Worm (Caenorhabditis elegans): ENCODE data around the gene mltn-10.
"Not testable (repeated sequence)": the region's sequence is repeated elsewhere in the genome, so short reads cannot be mapped to it uniquely, and the experiment has no call there.

mltn-10 gene

DNA sequence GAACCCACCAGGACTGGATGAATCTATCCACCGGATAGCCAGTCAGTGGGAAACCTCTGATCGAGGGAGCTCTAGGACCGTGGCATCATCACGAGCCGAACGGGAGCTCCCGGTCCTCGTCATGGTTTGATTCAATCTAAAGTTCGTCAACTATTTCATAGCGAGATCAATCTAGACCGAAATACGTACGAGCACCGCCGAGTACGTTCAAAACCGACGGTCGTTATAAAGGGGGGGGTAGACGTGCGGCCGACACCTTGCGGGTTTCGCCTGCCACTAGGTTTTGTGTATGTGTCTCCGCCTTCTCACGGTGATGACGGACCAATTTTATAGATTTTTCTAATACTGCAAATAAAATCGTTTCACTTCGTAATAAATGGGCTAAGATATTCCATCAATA lies 13.0 kb downstream of the mltn-10 start:
- peak; percentile 50; the same call in 1 of the 2 replicates for TF ChIP-seq dox-1 (GFP tag; IDR thresholded peaks at IDR 0.05)
- peak; percentile 45 for TF ChIP-seq rcor-1 (GFP tag; IDR thresholded peaks at IDR 0.05)
- peak; percentile 77 for TF ChIP-seq snpc-1.1 (tag; optimal IDR thresholded peaks at IDR 0.05; ENCODE audit: insufficient read depth)
- not testable (repeated sequence) for TF ChIP-seq snpc-4 (GFP tag; optimal IDR thresholded peaks at IDR 0.05)
- TF ChIP-seq snpc-4 (tag; optimal IDR thresholded peaks at IDR 0.05) = peak in 3 of 4 experiments; percentile 61 to 95 (median 94)
- peak; percentile 64 for TF ChIP-seq tbp1 (GFP tag; optimal IDR thresholded peaks at IDR 0.05)
- 0 out of 2 replicates have a peak, but pooled peaks have one; percentile 26 for TF ChIP-seq mcd-1 (GFP tag; IDR thresholded peaks at IDR 0.05)
- TF ChIP-seq madf-6 (GFP tag; IDR thresholded peaks at IDR 0.05) = peak; percentile 53; the same call in 1 of the 2 replicates
- peak; percentile 81 for TF ChIP-seq hmg-1.2 (GFP tag; IDR thresholded peaks at IDR 0.05)
- TF ChIP-seq D2030.7 (GFP tag; IDR thresholded peaks at IDR 0.05) = peak; percentile 40; the same call in 1 of the 2 replicates
- TF ChIP-seq rpc-1 (optimal IDR thresholded peaks at IDR 0.05) = peak; percentile 33
- peak; percentile 56 for TF ChIP-seq rpc-1 (tag; optimal IDR thresholded peaks at IDR 0.05)
- TF ChIP-seq nfyb-1 (GFP tag; IDR thresholded peaks at IDR 0.05) = peak; percentile 64
- 0 out of 2 replicates have a peak, but pooled peaks have one; percentile 19 for TF ChIP-seq zfh-2 (GFP tag; conservative IDR thresholded peaks at IDR 0.05)

DNA sequence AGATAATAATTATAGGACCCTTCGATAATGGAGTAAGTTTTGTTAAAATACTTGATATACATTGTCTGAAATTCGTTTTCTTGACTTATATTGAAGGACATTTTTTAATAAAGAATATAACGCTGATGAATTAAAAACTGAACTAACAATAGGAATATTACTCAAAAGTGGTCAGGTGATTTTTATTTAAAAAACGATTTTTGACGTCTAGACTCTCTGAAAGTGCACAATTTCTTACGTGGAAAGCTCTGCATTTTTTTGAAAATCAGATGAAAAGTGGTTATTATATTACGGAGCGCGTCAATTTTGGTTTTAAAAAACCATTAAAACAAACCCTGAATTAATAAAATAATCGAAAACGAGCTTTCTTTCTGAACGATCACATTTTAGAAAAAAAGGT lies 13.9 kb downstream of the mltn-10 start, which contains the start of gene sre-13:
Gene sre-13 (minus strand): TSS at position 101 of the 400 bp plus-strand sequence.
- TF ChIP-seq tbx-9 (tag; optimal IDR thresholded peaks at IDR 0.05; ENCODE audit: borderline replicate concordance) = no peak
- no peak for TF ChIP-seq bed-1 (GFP tag; IDR thresholded peaks at IDR 0.05)
- TF ChIP-seq ama-1 (optimal IDR thresholded peaks at IDR 0.05) = no peak
- TF ChIP-seq ama-1 (GFP tag; optimal IDR thresholded peaks at IDR 0.05) = no peak

DNA sequence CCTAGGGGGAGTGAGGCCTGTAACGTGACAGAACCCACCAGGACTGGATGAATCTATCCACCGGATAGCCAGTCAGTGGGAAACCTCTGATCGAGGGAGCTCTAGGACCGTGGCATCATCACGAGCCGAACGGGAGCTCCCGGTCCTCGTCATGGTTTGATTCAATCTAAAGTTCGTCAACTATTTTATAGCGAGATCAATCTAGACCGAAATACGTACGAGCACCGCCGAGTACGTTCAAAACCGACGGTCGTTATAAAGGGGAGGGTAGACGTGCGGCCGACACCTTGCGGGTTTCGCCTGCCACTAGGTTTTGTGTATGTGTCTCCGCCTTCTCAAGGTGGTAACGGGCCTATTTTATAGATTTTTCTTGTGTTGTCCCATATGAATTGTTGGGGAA lies 18.5 kb downstream of the mltn-10 start:
- TF ChIP-seq hmg-1.2 (GFP tag; IDR thresholded peaks at IDR 0.05) (peak; percentile 69), D2030.7 (GFP tag; IDR thresholded peaks at IDR 0.05) (peak; percentile 64), snpc-1.1 (tag; optimal IDR thresholded peaks at IDR 0.05; ENCODE audit: insufficient read depth) (peak; percentile 76), tbp1 (GFP tag; optimal IDR thresholded peaks at IDR 0.05) (peak; percentile 51), snpc-4 (GFP tag; optimal IDR thresholded peaks at IDR 0.05) (peak; percentile 52), snpc-4 (tag; optimal IDR thresholded peaks at IDR 0.05) (peak; percentile 55 to 94 (median 76)), lin-26 (GFP tag; IDR thresholded peaks at IDR 0.05) (peak; percentile 52; the same call in 1 of the 2 replicates), mcd-1 (GFP tag; IDR thresholded peaks at IDR 0.05) (peak; percentile 30; the same call in 1 of the 2 replicates), B0261.1 (tag; optimal IDR thresholded peaks at IDR 0.05) (peak; percentile 29), rpc-1 (optimal IDR thresholded peaks at IDR 0.05) (peak; percentile 24), rpc-1 (tag; optimal IDR thresholded peaks at IDR 0.05) (peak; percentile 64)

ce11 chrII:14643983-14644382 lies 21.1 kb downstream of the mltn-10 start, which contains the start of gene atgp-2:
TSS of gene atgp-2 (minus strand) at chrII:14644083.
- TF ChIP-seq ceh-58 (GFP tag; IDR thresholded peaks at IDR 0.05) (no peak), ztf-26 (tag; optimal IDR thresholded peaks at IDR 0.05) (no peak), nhr-80 (tag; optimal IDR thresholded peaks at IDR 0.05) (no peak), K11D2.4 (GFP tag; IDR thresholded peaks at IDR 0.05) (no peak), D2030.7 (GFP tag; IDR thresholded peaks at IDR 0.05) (no peak), F10E7.11 (tag; optimal IDR thresholded peaks at IDR 0.05) (no peak), hlh-12 (tag; optimal IDR thresholded peaks at IDR 0.05) (no peak), F39B2.1 (GFP tag; IDR thresholded peaks at IDR 0.05) (no peak), efl-1 (GFP tag; optimal IDR thresholded peaks at IDR 0.05) (no peak), K12H6.12 (tag; optimal IDR thresholded peaks at IDR 0.05) (no peak)

ce11 chrII:14644465-14644864 lies 21.6 kb downstream of the mltn-10 start:
- TF ChIP-seq ztf-25 (GFP tag; IDR thresholded peaks at IDR 0.05) (no peak), F23B12.7 (tag; optimal IDR thresholded peaks at IDR 0.05; ENCODE audit: insufficient read depth) (no peak), ama-1 (optimal IDR thresholded peaks at IDR 0.05) (no peak), ama-1 (GFP tag; optimal IDR thresholded peaks at IDR 0.05) (no peak), nfya-1 (tag; optimal IDR thresholded peaks at IDR 0.05; ENCODE audit: borderline replicate concordance, insufficient read depth) (no peak), ztf-22 (GFP tag; optimal IDR thresholded peaks at IDR 0.05) (no peak), egrh-3 (GFP tag; IDR thresholded peaks at IDR 0.05) (no peak), lsy-27 (tag; optimal IDR thresholded peaks at IDR 0.05; ENCODE audit: borderline replicate concordance, insufficient read depth) (no peak), B0336.3 (GFP tag; IDR thresholded peaks at IDR 0.05) (no peak), Y67H2A.10 (GFP tag; conservative IDR thresholded peaks at IDR 0.05) (no peak)

All from whole organism, young adult.